Worm (Caenorhabditis elegans) whole organism, early embryonic: ENCODE results near the gene zig-6.

Source experiments
- B0310.2 ChIP-seq: sonication (generic microtip); optimal IDR thresholded peaks from 2 replicates; lab custom pipeline; 2016; ENCODE audit warnings: mild to moderate bottlenecking, missing genetic modification characterization, missing compliant biosample characterization
- aly-1 ChIP-seq: sonication (generic microtip); optimal IDR thresholded peaks from 2 replicates; lab custom pipeline; 2016; ENCODE audit warnings: missing genetic modification characterization, missing compliant biosample characterization
- ceh-13 ChIP-seq: fragments of 200-800 bp; sonication (Bioruptor generic); optimal IDR thresholded peaks from 2 replicates; lab custom pipeline; 2018; ENCODE audit warnings: mild to moderate bottlenecking, missing genetic modification characterization, missing compliant biosample characterization
- flt-1 ChIP-seq: fragments of 200-800 bp; sonication (Bioruptor generic); IDR thresholded peaks from 2 replicates; pipeline ENCODE4 v1.3.6; 2022; ENCODE audit warnings: missing genetic modification characterization, missing compliant biosample characterization
- hnd-1 ChIP-seq: sonication (generic microtip); optimal IDR thresholded peaks from 2 replicates; lab custom pipeline; 2016; ENCODE audit warnings: missing genetic modification characterization, missing compliant biosample characterization

DNA sequence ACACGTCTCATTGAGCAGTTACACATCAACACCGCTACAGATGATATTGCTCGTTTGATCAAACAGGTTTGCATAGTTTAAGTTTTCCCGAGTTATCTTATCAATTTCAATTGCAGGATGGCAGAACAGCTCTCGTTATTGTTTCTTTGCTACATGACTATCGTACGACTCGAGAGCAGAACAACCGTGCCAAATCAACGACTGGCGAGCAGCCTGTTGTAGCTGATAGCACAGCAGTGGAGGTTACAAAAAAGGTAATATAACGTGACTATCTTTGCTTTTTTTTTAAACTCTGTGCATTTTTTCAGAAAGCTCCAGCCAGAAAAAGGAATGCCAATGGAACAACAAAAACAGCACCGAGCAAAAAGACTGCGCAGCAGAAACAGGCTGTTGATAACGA lies 13.5 kb upstream of the zig-6 start:
- TF ChIP-seq B0310.2 (tag; lab: Kevin White, UChicago): no peak
- no peak for TF ChIP-seq flt-1
- no peak for TF ChIP-seq hnd-1 (tag; lab: Kevin White, UChicago)
- TF ChIP-seq ceh-13 (GFP tag; lab: Kevin White, UChicago): no peak
- TF ChIP-seq aly-1: no peak
